Worm (Caenorhabditis elegans) whole organism, mixed stage, embryonic: ENCODE data around the gene T26A8.3.
A peak's percentile ranks its signal among the peaks of the same experiment; 100 is the strongest.

Source experiments
- M03D4.4 ChIP-seq: sonication (generic microtip); optimal IDR thresholded peaks from 2 replicates; lab custom pipeline; 2017; ENCODE audit warnings: mild to moderate bottlenecking, missing genetic modification characterization, missing compliant biosample characterization
- bed-3 ChIP-seq: fragments of 200-800 bp; sonication (Bioruptor generic); optimal IDR thresholded peaks from 3 replicates; lab custom pipeline; 2018; ENCODE audit warnings: mild to moderate bottlenecking, missing genetic modification characterization, moderate library complexity, missing compliant biosample characterization
- blmp-1 ChIP-seq: fragments of 150-350 bp; optimal IDR thresholded peaks from 2 replicates; lab custom pipeline; 2014; ENCODE audit warnings: missing biosample characterization, missing genetic modification characterization
- ceh-39 ChIP-seq: fragments of 150-350 bp; optimal IDR thresholded peaks from 2 replicates; lab custom pipeline; 2014; ENCODE audit warnings: missing biosample characterization, missing genetic modification characterization
- ceh-43 ChIP-seq: fragments of 200-800 bp; sonication (Bioruptor generic); optimal IDR thresholded peaks from 2 replicates; lab custom pipeline; 2018; ENCODE audit warnings: mild to moderate bottlenecking, missing genetic modification characterization, moderate library complexity, missing compliant biosample characterization
- ceh-83 ChIP-seq: fragments of 200-800 bp; sonication (Bioruptor generic); optimal IDR thresholded peaks from 2 replicates; lab custom pipeline; 2018; ENCODE audit warnings: mild to moderate bottlenecking, missing genetic modification characterization, missing compliant biosample characterization
- ces-1 ChIP-seq: fragments of 150-350 bp; optimal IDR thresholded peaks from 2 replicates; lab custom pipeline; 2014; ENCODE audit warnings: missing biosample characterization, missing genetic modification reagents, missing genetic modification characterization
- cnd-1 ChIP-seq: fragments of 200-800 bp; sonication (Bioruptor generic); optimal IDR thresholded peaks from 2 replicates; lab custom pipeline; 2018; ENCODE audit warnings: mild to moderate bottlenecking, missing genetic modification characterization, missing compliant biosample characterization
- drap-1 ChIP-seq: fragments of 200-800 bp; sonication (Bioruptor generic); optimal IDR thresholded peaks from 3 replicates; lab custom pipeline; 2018; ENCODE audit warnings: mild to moderate bottlenecking, missing genetic modification characterization, missing compliant biosample characterization
- elt-1 ChIP-seq: sonication (generic microtip); optimal IDR thresholded peaks from 2 replicates; lab custom pipeline; 2017; ENCODE audit warnings: missing genetic modification characterization, mild to moderate bottlenecking, missing compliant biosample characterization, antibody characterized with exemption, moderate library complexity, borderline replicate concordance; ENCODE audit not compliant: insufficient read depth
- elt-3 ChIP-seq: fragments of 150-350 bp; optimal IDR thresholded peaks from 2 replicates; lab custom pipeline; 2014; ENCODE audit warnings: missing biosample characterization, missing genetic modification characterization
- flh-1 ChIP-seq: fragments of 200-800 bp; sonication (Bioruptor generic); optimal IDR thresholded peaks from 2 replicates; lab custom pipeline; 2018; ENCODE audit warnings: mild to moderate bottlenecking, missing genetic modification characterization, moderate library complexity, missing compliant biosample characterization
- ham-2 ChIP-seq: fragments of 200-800 bp; sonication (Bioruptor generic); optimal IDR thresholded peaks from 2 replicates; lab custom pipeline; 2018; ENCODE audit warnings: mild to moderate bottlenecking, missing genetic modification characterization, missing compliant biosample characterization
- hlh-1 ChIP-seq: fragments of 150-350 bp; optimal IDR thresholded peaks from 2 replicates; lab custom pipeline; 2014; ENCODE audit warnings: missing biosample characterization, missing genetic modification reagents, missing genetic modification characterization
- lin-13 ChIP-seq: fragments of 150-350 bp; optimal IDR thresholded peaks from 2 replicates; lab custom pipeline; 2014; ENCODE audit warnings: missing biosample characterization, missing genetic modification characterization
- mab-5 ChIP-seq: fragments of 150-350 bp; optimal IDR thresholded peaks from 2 replicates; lab custom pipeline; 2014; ENCODE audit warnings: missing biosample characterization, missing genetic modification characterization
- mep-1 ChIP-seq: fragments of 150-350 bp; optimal IDR thresholded peaks from 2 replicates; lab custom pipeline; 2017; ENCODE audit warnings: missing biosample characterization, missing genetic modification reagents, missing genetic modification characterization, inconsistent platforms
- mls-2 ChIP-seq: sonication (generic microtip); optimal IDR thresholded peaks from 2 replicates; lab custom pipeline; 2016; ENCODE audit warnings: mild to moderate bottlenecking, missing genetic modification characterization, moderate library complexity, missing compliant biosample characterization
- nhr-12 ChIP-seq: fragments of 150-350 bp; optimal IDR thresholded peaks from 2 replicates; lab custom pipeline; 2014; ENCODE audit warnings: missing biosample characterization, missing genetic modification characterization
- nhr-237 ChIP-seq: fragments of 150-350 bp; optimal IDR thresholded peaks from 2 replicates; lab custom pipeline; 2014; ENCODE audit warnings: missing biosample characterization, missing genetic modification characterization
- nhr-28 ChIP-seq: fragments of 150-350 bp; optimal IDR thresholded peaks from 2 replicates; lab custom pipeline; 2014; ENCODE audit warnings: missing biosample characterization, missing genetic modification characterization
- nhr-76 ChIP-seq: sonication (generic microtip); optimal IDR thresholded peaks from 2 replicates; lab custom pipeline; 2017; ENCODE audit warnings: missing biosample characterization, missing genetic modification characterization
- pha-4 ChIP-seq: fragments of 150-350 bp; optimal IDR thresholded peaks from 2 replicates; lab custom pipeline; 2018; ENCODE audit warnings: missing biosample characterization, missing genetic modification reagents, missing genetic modification characterization
- sem-2 ChIP-seq: fragments of 200-800 bp; sonication (Bioruptor generic); optimal IDR thresholded peaks from 2 replicates; lab custom pipeline; 2018; ENCODE audit warnings: mild to moderate bottlenecking, missing genetic modification characterization, missing compliant biosample characterization
- sptf-1 ChIP-seq: sonication (generic microtip); optimal IDR thresholded peaks from 2 replicates; lab custom pipeline; 2017; ENCODE audit warnings: mild to moderate bottlenecking, missing genetic modification characterization, moderate library complexity, missing compliant biosample characterization
- tbx-8 ChIP-seq: fragments of 200-800 bp; sonication (Bioruptor generic); optimal IDR thresholded peaks from 2 replicates; lab custom pipeline; 2018; ENCODE audit warnings: mild to moderate bottlenecking, missing genetic modification characterization, moderate library complexity, missing compliant biosample characterization
- unc-120 ChIP-seq: sonication (generic microtip); optimal IDR thresholded peaks from 2 replicates; lab custom pipeline; 2017; ENCODE audit warnings: missing genetic modification characterization, missing compliant biosample characterization; ENCODE audit not compliant: poor library complexity, severe bottlenecking
- unc-39 ChIP-seq: fragments of 150-350 bp; optimal IDR thresholded peaks from 2 replicates; lab custom pipeline; 2014; ENCODE audit warnings: missing biosample characterization, missing genetic modification characterization
- ztf-11 ChIP-seq: fragments of 150-350 bp; optimal IDR thresholded peaks from 2 replicates; lab custom pipeline; 2014; ENCODE audit warnings: missing biosample characterization, missing genetic modification characterization

Gene T26A8.3

ce11 chrIV:8426537-8426936 is at the start of gene T26A8.3, which contains the start of gene tmem-231:
Gene T26A8.3 (minus strand): TSS chrIV:8426637.
Gene tmem-231 (plus strand): TSS chrIV:8426785.
- TF ChIP-seq pha-4 (tag; lab: Kevin White, UChicago) (no peak), tbx-8 (no peak), unc-120 (tag; lab: Kevin White, UChicago) (no peak), ces-1 (GFP tag; lab: Kevin White, UChicago) (no peak), nhr-237 (tag; lab: Kevin White, UChicago) (no peak), drap-1 (GFP tag; lab: Kevin White, UChicago) (no peak), mab-5 (tag; lab: Kevin White, UChicago) (no peak), ceh-39 (tag; lab: Kevin White, UChicago) (no peak), nhr-28 (tag; lab: Kevin White, UChicago) (no peak), M03D4.4 (no peak), elt-3 (tag; lab: Kevin White, UChicago) (no peak), cnd-1 (tag; lab: Kevin White, UChicago) (no peak), ceh-83 (GFP tag; lab: Kevin White, UChicago) (no peak), flh-1 (GFP tag; lab: Kevin White, UChicago) (no peak), mep-1 (tag; lab: Kevin White, UChicago) (no peak)

- TF ChIP-seq M03D4.4 = no peak
- TF ChIP-seq hlh-1 (tag; lab: Kevin White, UChicago) = peak; percentile 79
Observed at ce11 chrIV:8476166-8476565, 49.7 kb upstream of the T26A8.3 start.

- TF ChIP-seq hlh-1 (tag; lab: Kevin White, UChicago) (no peak), sptf-1 (tag; lab: Kevin White, UChicago) (no peak), flh-1 (GFP tag; lab: Kevin White, UChicago) (no peak), mab-5 (tag; lab: Kevin White, UChicago) (no peak), lin-13 (no peak), ceh-39 (tag; lab: Kevin White, UChicago) (no peak), nhr-237 (tag; lab: Kevin White, UChicago) (no peak), ham-2 (GFP tag; lab: Kevin White, UChicago) (no peak), cnd-1 (tag; lab: Kevin White, UChicago) (no peak), nhr-76 (no peak), mls-2 (tag; lab: Kevin White, UChicago) (no peak), elt-1 (tag; lab: Kevin White, UChicago) (no peak), blmp-1 (no peak), bed-3 (GFP tag; lab: Kevin White, UChicago) (no peak), nhr-12 (tag; lab: Kevin White, UChicago) (no peak), ceh-43 (GFP tag; lab: Kevin White, UChicago) (no peak), unc-39 (no peak), ces-1 (GFP tag; lab: Kevin White, UChicago) (no peak), elt-3 (tag; lab: Kevin White, UChicago) (no peak)
Observed at ce11 chrIV:8475030-8475679, 48.7 kb upstream of the T26A8.3 start.

ce11 chrIV:8473756-8474155 is 47.3 kb upstream of the T26A8.3 start, which contains the start of gene C28C12.11:
Gene C28C12.11 (plus strand): TSS chrIV:8474056.
- TF ChIP-seq ztf-11 (tag; lab: Kevin White, UChicago) (no peak), cnd-1 (tag; lab: Kevin White, UChicago) (no peak), nhr-76 (no peak), sem-2 (GFP tag; lab: Kevin White, UChicago) (no peak), elt-3 (tag; lab: Kevin White, UChicago) (no peak), nhr-237 (tag; lab: Kevin White, UChicago) (no peak), lin-13 (no peak), M03D4.4 (no peak), elt-1 (tag; lab: Kevin White, UChicago) (no peak), nhr-12 (tag; lab: Kevin White, UChicago) (no peak)

ce11 chrIV:8472493-8472892 is 46.1 kb upstream of the T26A8.3 start, which contains the start of gene oat-1:
Gene oat-1 (minus strand): TSS chrIV:8472593.
- TF ChIP-seq mab-5 (tag; lab: Kevin White, UChicago) (no peak), ham-2 (GFP tag; lab: Kevin White, UChicago) (no peak), nhr-237 (tag; lab: Kevin White, UChicago) (no peak), flh-1 (GFP tag; lab: Kevin White, UChicago) (no peak), unc-39 (no peak), lin-13 (no peak)
- TF ChIP-seq, all 35 proteins: peak for 0
